Fruit fly (Drosophila melanogaster) whole organism, embryonic: ENCODE data around the gene CG17207.

Experiments used
- Abd-B ChIP-seq: fragments of 200-800 bp; sonication (Bioruptor generic); optimal IDR thresholded peaks from 2 replicates; lab custom pipeline; 2018; ENCODE audit warnings: missing biosample characterization, mild to moderate bottlenecking, missing genetic modification characterization, moderate library complexity
- B-H1 ChIP-seq: fragments of 200-800 bp; sonication (Bioruptor generic); IDR thresholded peaks from 3 replicates; pipeline ENCODE4 v1.3.6; 2022; ENCODE audit warnings: missing biosample characterization, missing genetic modification characterization
- Bdp1 ChIP-seq: fragments of 200-800 bp; sonication (Bioruptor generic); optimal IDR thresholded peaks from 3 replicates; lab custom pipeline; 2016; ENCODE audit warnings: missing biosample characterization, missing genetic modification characterization
- CG11398 ChIP-seq: fragments of 200-800 bp; sonication (Bioruptor generic); optimal IDR thresholded peaks from 2 replicates; lab custom pipeline; 2016; ENCODE audit warnings: missing biosample characterization, missing genetic modification characterization
- CG11695 ChIP-seq: fragments of 200-800 bp; sonication (Bioruptor generic); IDR thresholded peaks from 3 replicates; pipeline ENCODE4 v1.3.6; 2022; ENCODE audit warnings: missing biosample characterization, missing genetic modification characterization
- CG11696 ChIP-seq: fragments of 200-800 bp; sonication (Bioruptor generic); IDR thresholded peaks from 2 replicates; pipeline ENCODE4 v1.3.6; 2022; ENCODE audit warnings: missing biosample characterization, missing genetic modification characterization
- CG11723 ChIP-seq: fragments of 200-800 bp; sonication (Bioruptor generic); optimal IDR thresholded peaks from 2 replicates; lab custom pipeline; 2017; ENCODE audit warnings: missing biosample characterization, mild to moderate bottlenecking, missing genetic modification characterization
- CG12104 ChIP-seq: fragments of 200-800 bp; sonication (Bioruptor generic); optimal IDR thresholded peaks from 3 replicates; lab custom pipeline; 2016; ENCODE audit warnings: missing biosample characterization, missing genetic modification characterization
- CG12942 ChIP-seq: fragments of 200-800 bp; sonication (Bioruptor generic); optimal IDR thresholded peaks from 3 replicates; lab custom pipeline; 2016; ENCODE audit warnings: missing biosample characterization, missing genetic modification characterization
- CG15073 ChIP-seq: fragments of 200-800 bp; sonication (Bioruptor generic); optimal IDR thresholded peaks from 2 replicates; lab custom pipeline; 2016; ENCODE audit warnings: missing biosample characterization, missing genetic modification characterization
- CG17328 ChIP-seq: fragments of 200-800 bp; sonication (Bioruptor generic); IDR thresholded peaks from 2 replicates; pipeline ENCODE4 v1.3.6; 2022; ENCODE audit warnings: missing biosample characterization, missing genetic modification characterization
- CG18476 ChIP-seq: fragments of 200-800 bp; sonication (Bioruptor generic); optimal IDR thresholded peaks from 2 replicates; lab custom pipeline; 2016; ENCODE audit warnings: missing biosample characterization, mild to moderate bottlenecking, missing genetic modification characterization
- CG2199 ChIP-seq: fragments of 200-800 bp; sonication (Bioruptor generic); IDR thresholded peaks from 3 replicates; pipeline ENCODE4 v1.3.6; 2022; ENCODE audit warnings: missing biosample characterization, missing genetic modification characterization
- CG2678 ChIP-seq: fragments of 200-800 bp; sonication (Bioruptor generic); optimal IDR thresholded peaks from 3 replicates; lab custom pipeline; 2019; ENCODE audit warnings: missing biosample characterization, mild to moderate bottlenecking, missing genetic modification characterization, moderate library complexity
- CG34422 ChIP-seq: fragments of 200-800 bp; sonication (Bioruptor generic); IDR thresholded peaks from 3 replicates; pipeline ENCODE4 v1.3.6; 2022; ENCODE audit warnings: missing biosample characterization, missing genetic modification characterization
- CG3838 ChIP-seq: fragments of 200-800 bp; sonication (Bioruptor generic); optimal IDR thresholded peaks from 3 replicates; lab custom pipeline; 2016; ENCODE audit warnings: missing biosample characterization, missing genetic modification characterization
- CG43689 ChIP-seq: fragments of 200-800 bp; sonication (Bioruptor generic); IDR thresholded peaks from 2 replicates; pipeline ENCODE4 v1.3.6; 2022; ENCODE audit warnings: missing biosample characterization, missing genetic modification characterization
- CG4404 ChIP-seq: fragments of 200-800 bp; sonication (Bioruptor generic); IDR thresholded peaks from 2 replicates; pipeline ENCODE4 v1.3.6; 2022; ENCODE audit warnings: missing biosample characterization, missing genetic modification characterization
- CG7839 ChIP-seq: fragments of 200-800 bp; sonication (Bioruptor generic); optimal IDR thresholded peaks from 3 replicates; lab custom pipeline; 2018; ENCODE audit warnings: missing biosample characterization, mild to moderate bottlenecking, missing genetic modification characterization, moderate library complexity
- CG8765 ChIP-seq: fragments of 200-800 bp; sonication (Bioruptor generic); IDR thresholded peaks from 2 replicates; pipeline ENCODE4 v1.3.6; 2022; ENCODE audit warnings: missing biosample characterization, missing genetic modification characterization
- CrebB ChIP-seq: fragments of 200-800 bp; sonication (Bioruptor generic); optimal IDR thresholded peaks from 3 replicates; lab custom pipeline; 2018; ENCODE audit warnings: missing biosample characterization, mild to moderate bottlenecking, missing genetic modification characterization
- D19B ChIP-seq: fragments of 200-800 bp; sonication (Bioruptor generic); optimal IDR thresholded peaks from 2 replicates; lab custom pipeline; 2017; ENCODE audit warnings: missing biosample characterization, mild to moderate bottlenecking, missing genetic modification characterization
- Dll ChIP-seq: fragments of 200-800 bp; sonication (Bioruptor generic); IDR thresholded peaks from 4 replicates; pipeline ENCODE4 v1.3.6; 2022; ENCODE audit warnings: missing biosample characterization, missing genetic modification characterization; ENCODE audit not compliant: partially characterized antibody
- H2.0 ChIP-seq: fragments of 200-800 bp; sonication (Bioruptor generic); IDR thresholded peaks from 2 replicates; pipeline ENCODE4 v1.3.6; 2022; ENCODE audit warnings: missing biosample characterization, missing genetic modification characterization
- Lhr ChIP-seq: fragments of 200-800 bp; sonication (Bioruptor generic); optimal IDR thresholded peaks from 3 replicates; lab custom pipeline; 2017; ENCODE audit warnings: mild to moderate bottlenecking, missing biosample characterization, missing genetic modification reagents, missing genetic modification characterization
- MBD-R2 ChIP-seq: fragments of 200-800 bp; sonication (Bioruptor generic); IDR thresholded peaks from 2 replicates; pipeline ENCODE4 v1.3.6; 2022; ENCODE audit warnings: missing biosample characterization, missing genetic modification characterization
- NFAT ChIP-seq: fragments of 200-800 bp; sonication (Bioruptor generic); IDR thresholded peaks from 2 replicates; pipeline ENCODE4 v1.3.6; 2022; ENCODE audit warnings: missing biosample characterization, missing genetic modification characterization
- Nf-YC ChIP-seq: fragments of 200-800 bp; optimal IDR thresholded peaks from 3 replicates; lab custom pipeline; 2019; ENCODE audit warnings: missing biosample characterization, mild to moderate bottlenecking, missing genetic modification characterization, moderate library complexity
- Poxn ChIP-seq: fragments of 200-800 bp; sonication (Bioruptor generic); IDR thresholded peaks from 2 replicates; pipeline ENCODE4 v1.3.6; 2022; ENCODE audit warnings: missing biosample characterization, missing genetic modification characterization
- Scr ChIP-seq: fragments of 200-800 bp; sonication (Bioruptor generic); IDR thresholded peaks from 2 replicates; pipeline ENCODE4 v1.3.6; 2022; ENCODE audit warnings: missing biosample characterization, missing genetic modification characterization; ENCODE audit not compliant: partially characterized antibody
- Trl ChIP-seq, 3 experiments: fragments of >200 bp in 2 of 3; fragments of 200-800 bp in 1 of 3; sonication (Bioruptor generic) in 1 of 3; optimal IDR thresholded peaks; 2 replicates in 1 of 3; 3 replicates in 2 of 3; lab custom pipeline; 2016 to 2017; ENCODE audit warnings: missing biosample characterization in 1 of 3, missing genetic modification characterization in 1 of 3
- ap ChIP-seq: fragments of 200-800 bp; sonication (Bioruptor generic); IDR thresholded peaks from 2 replicates; pipeline ENCODE4 v1.3.6; 2022; ENCODE audit warnings: missing biosample characterization, missing genetic modification characterization
- ara ChIP-seq: fragments of 200-800 bp; sonication (Bioruptor generic); IDR thresholded peaks from 2 replicates; pipeline ENCODE4 v1.3.6; 2022; ENCODE audit warnings: missing biosample characterization, missing genetic modification characterization
- bowl ChIP-seq: fragments of 200-800 bp; sonication (Bioruptor generic); IDR thresholded peaks from 2 replicates; pipeline ENCODE4 v1.3.6; 2022; ENCODE audit warnings: missing biosample characterization, missing genetic modification characterization
- da ChIP-seq: fragments of 200-800 bp; sonication (Bioruptor generic); optimal IDR thresholded peaks from 2 replicates; lab custom pipeline; 2016; ENCODE audit warnings: missing biosample characterization, missing genetic modification characterization
- dimm ChIP-seq: fragments of 200-800 bp; sonication (Bioruptor generic); IDR thresholded peaks from 2 replicates; pipeline ENCODE4 v1.3.6; 2022; ENCODE audit warnings: missing biosample characterization, missing genetic modification characterization
- grau ChIP-seq: fragments of 200-800 bp; optimal IDR thresholded peaks from 3 replicates; lab custom pipeline; 2019; ENCODE audit warnings: missing biosample characterization, mild to moderate bottlenecking, missing genetic modification characterization, moderate library complexity
- her ChIP-seq: fragments of 200-800 bp; sonication (Bioruptor generic); optimal IDR thresholded peaks from 2 replicates; lab custom pipeline; 2016; ENCODE audit warnings: missing biosample characterization, missing genetic modification characterization
- ind ChIP-seq: fragments of 200-800 bp; sonication (Bioruptor generic); optimal IDR thresholded peaks from 3 replicates; lab custom pipeline; 2016; ENCODE audit warnings: missing biosample characterization, missing genetic modification characterization
- ken ChIP-seq: fragments of 200-800 bp; sonication (Bioruptor generic); IDR thresholded peaks from 3 replicates; pipeline ENCODE4 v1.3.6; 2022; ENCODE audit warnings: missing biosample characterization, missing genetic modification characterization
- lola ChIP-seq, 3 experiments: fragments of >200 bp in 2 of 3; fragments of 200-800 bp in 1 of 3; sonication (Bioruptor generic) in 1 of 3; optimal IDR thresholded peaks; 2 replicates each; lab custom pipeline; 2017 to 2019; ENCODE audit warnings: missing biosample characterization in 3 of 3, missing genetic modification characterization in 3 of 3, mild to moderate bottlenecking in 1 of 3, moderate library complexity in 1 of 3
- onecut ChIP-seq: fragments of 200-800 bp; sonication (Bioruptor generic); IDR thresholded peaks from 2 replicates; pipeline ENCODE4 v1.3.6; 2022; ENCODE audit warnings: missing biosample characterization, missing genetic modification characterization
- pros ChIP-seq: fragments of 200-800 bp; sonication (Bioruptor generic); optimal IDR thresholded peaks from 3 replicates; lab custom pipeline; 2019; ENCODE audit warnings: missing biosample characterization, mild to moderate bottlenecking, missing genetic modification characterization, moderate library complexity
- sima ChIP-seq: fragments of 200-800 bp; sonication (Bioruptor generic); optimal IDR thresholded peaks from 2 replicates; lab custom pipeline; 2016; ENCODE audit warnings: missing biosample characterization, missing genetic modification characterization
- slbo ChIP-seq: fragments of 200-800 bp; sonication (Bioruptor generic); IDR thresholded peaks from 2 replicates; pipeline ENCODE4 v1.3.6; 2022; ENCODE audit warnings: missing biosample characterization, missing genetic modification characterization
- sr ChIP-seq: fragments of 200-800 bp; sonication (Bioruptor generic); IDR thresholded peaks from 3 replicates; pipeline ENCODE4 v1.3.6; 2022; ENCODE audit warnings: missing biosample characterization, missing genetic modification characterization
- sug ChIP-seq: fragments of 200-800 bp; optimal IDR thresholded peaks from 2 replicates; lab custom pipeline; 2019; ENCODE audit warnings: missing biosample characterization, mild to moderate bottlenecking, missing genetic modification characterization, moderate library complexity
- tgo ChIP-seq: fragments of 200-800 bp; sonication (Bioruptor generic); IDR thresholded peaks from 3 replicates; pipeline ENCODE4 v1.3.6; 2022; ENCODE audit warnings: missing biosample characterization, missing genetic modification characterization
- unpg ChIP-seq: fragments of 200-800 bp; sonication (Bioruptor generic); optimal IDR thresholded peaks from 3 replicates; lab custom pipeline; 2018; ENCODE audit warnings: missing biosample characterization, mild to moderate bottlenecking, missing genetic modification characterization, moderate library complexity
- usp ChIP-seq: fragments of >200 bp; optimal IDR thresholded peaks from 2 replicates; lab custom pipeline; 2017; ENCODE audit warnings: missing biosample characterization, missing genetic modification characterization
- wdn ChIP-seq: fragments of 200-800 bp; sonication (Bioruptor generic); IDR thresholded peaks from 2 replicates; pipeline ENCODE4 v1.3.6; 2022; ENCODE audit warnings: missing biosample characterization, missing genetic modification characterization
- zfh2 ChIP-seq: fragments of 200-800 bp; sonication (Bioruptor generic); optimal IDR thresholded peaks from 2 replicates; lab custom pipeline; 2016; ENCODE audit warnings: missing biosample characterization, missing genetic modification characterization

The CG17207 gene

DNA sequence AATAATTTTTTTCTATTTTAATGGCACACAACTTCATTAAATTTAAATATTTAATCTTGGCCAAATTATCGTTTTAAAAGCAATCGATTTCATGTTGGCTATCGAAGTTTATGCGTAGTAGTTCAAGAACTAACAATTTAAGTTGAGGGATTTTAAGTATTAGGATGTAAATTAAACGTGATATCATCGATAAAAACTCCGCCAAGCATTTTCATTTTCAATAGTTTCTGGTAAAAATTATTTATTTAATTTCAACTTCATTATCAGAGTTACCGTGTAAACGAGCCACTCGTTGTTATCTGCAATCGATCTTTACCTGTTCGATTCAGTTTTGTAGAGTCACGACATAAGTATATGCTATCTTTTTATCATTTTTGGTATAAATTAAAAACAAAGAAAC lies 36.0 kb downstream of the CG17207 start:
- TF ChIP-seq CG12104 (GFP tag; lab: Kevin White, UChicago) (peak; percentile 98), ind (GFP tag; lab: Kevin White, UChicago) (peak; percentile 98), CG4404 (GFP tag; lab: Robert Waterston, UW) (peak; percentile 80), onecut (peak; percentile 97), NFAT (GFP tag; lab: Robert Waterston, UW) (peak; percentile 92), Scr (peak; percentile 51), CG15073 (GFP tag; lab: Kevin White, UChicago) (peak; percentile 76), CG7839 (tag; lab: Kevin White, UChicago) (peak; percentile 99), ara (GFP tag; lab: Robert Waterston, UW) (peak; percentile 99), unpg (GFP tag; lab: Kevin White, UChicago) (peak; percentile 99), sug (tag; lab: Kevin White, UChicago) (peak; percentile 97), Nf-YC (tag; lab: Kevin White, UChicago) (peak; percentile 92), Dll (GFP tag; lab: Robert Waterston, UW) (peak; percentile 72), MBD-R2 (GFP tag; lab: Robert Waterston, UW) (peak; percentile 94), CG43689 (GFP tag; lab: Robert Waterston, UW) (peak; percentile 88), CG12942 (GFP tag; lab: Kevin White, UChicago) (peak; percentile 92), CG8765 (peak; percentile 91), CG34422 (GFP tag; lab: Robert Waterston, UW) (peak; percentile 96), CG2199 (GFP tag; lab: Robert Waterston, UW) (peak; percentile 94), CG11696 (GFP tag; lab: Robert Waterston, UW) (peak; percentile 95), grau (peak; percentile 98), D19B (GFP tag; lab: Kevin White, UChicago) (peak; percentile 95), zfh2 (GFP tag; lab: Kevin White, UChicago) (peak; percentile 87), Abd-B (GFP tag; lab: Kevin White, UChicago) (peak; percentile 94), Lhr (GFP tag; lab: Kevin White, UChicago) (peak; percentile 92), CG18476 (GFP tag; lab: Kevin White, UChicago) (peak; percentile 100), CG11398 (GFP tag; lab: Kevin White, UChicago) (peak; percentile 88), H2.0 (GFP tag; lab: Robert Waterston, UW) (peak; percentile 96), da (GFP tag; lab: Kevin White, UChicago) (peak; percentile 85), CG3838 (GFP tag; lab: Kevin White, UChicago) (peak; percentile 90), CG17328 (GFP tag; lab: Robert Waterston, UW) (peak; percentile 98), her (GFP tag; lab: Kevin White, UChicago) (peak; percentile 90), B-H1 (GFP tag; lab: Robert Waterston, UW) (peak; percentile 93; the same call in 2 of the 3 replicates), bowl (GFP tag; lab: Robert Waterston, UW) (peak; percentile 95), Poxn (peak; percentile 54), ken (GFP tag; lab: Robert Waterston, UW) (peak; percentile 96), CG11695 (GFP tag; lab: Robert Waterston, UW) (peak; percentile 97), CrebB (tag; lab: Kevin White, UChicago) (peak; percentile 98), lola (GFP tag; optimal IDR thresholded peaks at IDR 0.05; lab: Kevin White, UChicago) (peak in 1 of 3 experiments; percentile 99), dimm (GFP tag; lab: Robert Waterston, UW) (peak; percentile 86), ap (GFP tag; lab: Robert Waterston, UW) (peak; percentile 97), sr (GFP tag; lab: Robert Waterston, UW) (peak; percentile 83), Trl (optimal IDR thresholded peaks at IDR 0.05; lab: Kevin White, UChicago) (no peak), Trl (GFP tag; optimal IDR thresholded peaks at IDR 0.05; lab: Kevin White, UChicago) (peak; percentile 95), tgo (GFP tag; lab: Robert Waterston, UW) (peak; percentile 95), slbo (GFP tag; lab: Robert Waterston, UW) (peak; percentile 92), CG2678 (peak; percentile 99), pros (GFP tag; lab: Kevin White, UChicago) (peak; percentile 87), CG11723 (peak; percentile 94), sima (GFP tag; lab: Kevin White, UChicago) (peak; percentile 91), usp (GFP tag; lab: Kevin White, UChicago) (no peak), wdn (GFP tag; lab: Robert Waterston, UW) (peak; percentile 93), Bdp1 (GFP tag; lab: Kevin White, UChicago) (peak; percentile 86)
